Worm (Caenorhabditis elegans) whole organism, mixed stage, embryonic: ENCODE measurements around the gene set-26.
"Not testable (repeated sequence)": the region's sequence is repeated elsewhere in the genome, so short reads cannot be mapped to it uniquely, and the experiment has no call there.

Source experiments
- M03D4.4 ChIP-seq: sonication (generic microtip); optimal IDR thresholded peaks from 2 replicates; lab custom pipeline; 2017; ENCODE audit warnings: mild to moderate bottlenecking, missing genetic modification characterization, missing compliant biosample characterization
- blmp-1 ChIP-seq: fragments of 150-350 bp; optimal IDR thresholded peaks from 2 replicates; lab custom pipeline; 2014; ENCODE audit warnings: missing biosample characterization, missing genetic modification characterization
- ceh-39 ChIP-seq: fragments of 150-350 bp; optimal IDR thresholded peaks from 2 replicates; lab custom pipeline; 2014; ENCODE audit warnings: missing biosample characterization, missing genetic modification characterization
- ceh-43 ChIP-seq: fragments of 200-800 bp; sonication (Bioruptor generic); optimal IDR thresholded peaks from 2 replicates; lab custom pipeline; 2018; ENCODE audit warnings: mild to moderate bottlenecking, missing genetic modification characterization, moderate library complexity, missing compliant biosample characterization
- ceh-83 ChIP-seq: fragments of 200-800 bp; sonication (Bioruptor generic); optimal IDR thresholded peaks from 2 replicates; lab custom pipeline; 2018; ENCODE audit warnings: mild to moderate bottlenecking, missing genetic modification characterization, missing compliant biosample characterization
- ces-1 ChIP-seq: fragments of 150-350 bp; optimal IDR thresholded peaks from 2 replicates; lab custom pipeline; 2014; ENCODE audit warnings: missing biosample characterization, missing genetic modification reagents, missing genetic modification characterization
- cnd-1 ChIP-seq: fragments of 200-800 bp; sonication (Bioruptor generic); optimal IDR thresholded peaks from 2 replicates; lab custom pipeline; 2018; ENCODE audit warnings: mild to moderate bottlenecking, missing genetic modification characterization, missing compliant biosample characterization
- drap-1 ChIP-seq: fragments of 200-800 bp; sonication (Bioruptor generic); optimal IDR thresholded peaks from 3 replicates; lab custom pipeline; 2018; ENCODE audit warnings: mild to moderate bottlenecking, missing genetic modification characterization, missing compliant biosample characterization
- elt-1 ChIP-seq: sonication (generic microtip); optimal IDR thresholded peaks from 2 replicates; lab custom pipeline; 2017; ENCODE audit warnings: missing genetic modification characterization, mild to moderate bottlenecking, missing compliant biosample characterization, antibody characterized with exemption, moderate library complexity, borderline replicate concordance; ENCODE audit not compliant: insufficient read depth
- elt-3 ChIP-seq: fragments of 150-350 bp; optimal IDR thresholded peaks from 2 replicates; lab custom pipeline; 2014; ENCODE audit warnings: missing biosample characterization, missing genetic modification characterization
- flh-1 ChIP-seq: fragments of 200-800 bp; sonication (Bioruptor generic); optimal IDR thresholded peaks from 2 replicates; lab custom pipeline; 2018; ENCODE audit warnings: mild to moderate bottlenecking, missing genetic modification characterization, moderate library complexity, missing compliant biosample characterization
- hlh-1 ChIP-seq: fragments of 150-350 bp; optimal IDR thresholded peaks from 2 replicates; lab custom pipeline; 2014; ENCODE audit warnings: missing biosample characterization, missing genetic modification reagents, missing genetic modification characterization
- lin-13 ChIP-seq: fragments of 150-350 bp; optimal IDR thresholded peaks from 2 replicates; lab custom pipeline; 2014; ENCODE audit warnings: missing biosample characterization, missing genetic modification characterization
- lsy-2 ChIP-seq: fragments of 150-350 bp; optimal IDR thresholded peaks from 2 replicates; lab custom pipeline; 2014; ENCODE audit warnings: missing biosample characterization, missing genetic modification characterization
- mab-5 ChIP-seq: fragments of 150-350 bp; optimal IDR thresholded peaks from 2 replicates; lab custom pipeline; 2014; ENCODE audit warnings: missing biosample characterization, missing genetic modification characterization
- mep-1 ChIP-seq: fragments of 150-350 bp; optimal IDR thresholded peaks from 2 replicates; lab custom pipeline; 2017; ENCODE audit warnings: missing biosample characterization, missing genetic modification reagents, missing genetic modification characterization, inconsistent platforms
- mls-2 ChIP-seq: sonication (generic microtip); optimal IDR thresholded peaks from 2 replicates; lab custom pipeline; 2016; ENCODE audit warnings: mild to moderate bottlenecking, missing genetic modification characterization, moderate library complexity, missing compliant biosample characterization
- nhr-12 ChIP-seq: fragments of 150-350 bp; optimal IDR thresholded peaks from 2 replicates; lab custom pipeline; 2014; ENCODE audit warnings: missing biosample characterization, missing genetic modification characterization
- nhr-2 ChIP-seq: fragments of 150-350 bp; optimal IDR thresholded peaks from 2 replicates; lab custom pipeline; 2014; ENCODE audit warnings: missing biosample characterization, missing genetic modification characterization
- nhr-237 ChIP-seq: fragments of 150-350 bp; optimal IDR thresholded peaks from 2 replicates; lab custom pipeline; 2014; ENCODE audit warnings: missing biosample characterization, missing genetic modification characterization
- nhr-76 ChIP-seq: sonication (generic microtip); optimal IDR thresholded peaks from 2 replicates; lab custom pipeline; 2017; ENCODE audit warnings: missing biosample characterization, missing genetic modification characterization
- pha-4 ChIP-seq: fragments of 150-350 bp; optimal IDR thresholded peaks from 2 replicates; lab custom pipeline; 2018; ENCODE audit warnings: missing biosample characterization, missing genetic modification reagents, missing genetic modification characterization
- sem-2 ChIP-seq: fragments of 200-800 bp; sonication (Bioruptor generic); optimal IDR thresholded peaks from 2 replicates; lab custom pipeline; 2018; ENCODE audit warnings: mild to moderate bottlenecking, missing genetic modification characterization, missing compliant biosample characterization
- snpc-4 ChIP-seq: fragments of 150-350 bp; optimal IDR thresholded peaks from 2 replicates; lab custom pipeline; 2014; ENCODE audit warnings: missing biosample characterization, missing genetic modification characterization
- sptf-1 ChIP-seq: sonication (generic microtip); optimal IDR thresholded peaks from 2 replicates; lab custom pipeline; 2017; ENCODE audit warnings: mild to moderate bottlenecking, missing genetic modification characterization, moderate library complexity, missing compliant biosample characterization
- unc-120 ChIP-seq: sonication (generic microtip); optimal IDR thresholded peaks from 2 replicates; lab custom pipeline; 2017; ENCODE audit warnings: missing genetic modification characterization, missing compliant biosample characterization; ENCODE audit not compliant: poor library complexity, severe bottlenecking
- unc-39 ChIP-seq: fragments of 150-350 bp; optimal IDR thresholded peaks from 2 replicates; lab custom pipeline; 2014; ENCODE audit warnings: missing biosample characterization, missing genetic modification characterization
- unc-62 ChIP-seq: fragments of 150-350 bp; optimal IDR thresholded peaks from 2 replicates; lab custom pipeline; 2014; ENCODE audit warnings: missing biosample characterization, missing genetic modification reagents, missing genetic modification characterization

set-26 gene

ce11 chrIV:16627676-16628075 is 28.0 kb downstream of the set-26 start, which contains the start of gene fipr-28:
Gene fipr-28, plus strand, starts transcription at chrIV:16627976.
- no peak for TF ChIP-seq elt-3 (tag; lab: Kevin White, UChicago)
- no peak for TF ChIP-seq flh-1

ce11 chrIV:16625909-16626308 is 29.8 kb downstream of the set-26 start, which contains the start of gene fip-7:
Gene fip-7, plus strand, starts transcription at chrIV:16626209.
- TF ChIP-seq ces-1 (GFP tag; lab: Kevin White, UChicago); pha-4 (tag; lab: Kevin White, UChicago); M03D4.4 (tag; lab: Kevin White, UChicago): not testable (repeated sequence)

DNA sequence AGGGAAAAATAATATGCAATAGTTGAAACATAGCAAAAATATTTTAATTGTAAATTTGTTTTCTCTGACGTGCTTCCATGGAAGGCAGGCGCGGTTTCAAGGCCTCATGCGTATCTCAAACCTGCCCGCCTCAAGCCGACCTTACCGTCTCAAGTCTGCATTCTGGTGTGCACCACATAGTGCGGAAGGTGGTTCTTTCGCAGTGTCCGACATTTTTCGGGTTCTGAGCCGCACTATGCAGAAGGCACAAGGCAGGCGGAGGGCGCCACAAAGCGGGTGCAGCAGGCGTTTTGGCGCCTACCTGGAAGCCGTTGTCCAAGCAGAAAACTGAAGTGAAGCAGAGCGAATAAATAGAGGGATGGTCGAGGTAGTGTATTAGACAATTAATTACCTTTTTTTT is 33.2 kb downstream of the set-26 start:
- no peak for TF ChIP-seq unc-62 (GFP tag; lab: Kevin White, UChicago)
- TF ChIP-seq snpc-4 (tag; lab: Kevin White, UChicago), result no peak
- no peak for TF ChIP-seq mls-2 (tag; lab: Kevin White, UChicago)
- TF ChIP-seq nhr-12, result no peak
- TF ChIP-seq mep-1 (tag; lab: Kevin White, UChicago), result no peak
- TF ChIP-seq hlh-1 (tag; lab: Kevin White, UChicago), result no peak
- no peak for TF ChIP-seq nhr-76 (tag; lab: Kevin White, UChicago)
- no peak for TF ChIP-seq pha-4 (tag; lab: Kevin White, UChicago)
- no peak for TF ChIP-seq nhr-237

- no peak for TF ChIP-seq snpc-4 (tag; lab: Kevin White, UChicago)
- no peak for TF ChIP-seq ceh-43 (GFP tag; lab: Kevin White, UChicago)
- TF ChIP-seq ceh-39 (tag; lab: Kevin White, UChicago), result no peak
- TF ChIP-seq lsy-2, result no peak
- TF ChIP-seq ceh-83, result no peak
- TF ChIP-seq elt-1 (tag; lab: Kevin White, UChicago), result no peak
- TF ChIP-seq nhr-12, result no peak
- TF ChIP-seq blmp-1 (tag; lab: Kevin White, UChicago), result no peak
- TF ChIP-seq mab-5 (tag; lab: Kevin White, UChicago), result no peak
- TF ChIP-seq nhr-2 (tag; lab: Kevin White, UChicago), result no peak
- no peak for TF ChIP-seq unc-120
- TF ChIP-seq sem-2 (GFP tag; lab: Kevin White, UChicago), result no peak
- no peak for TF ChIP-seq drap-1
- TF ChIP-seq nhr-76 (tag; lab: Kevin White, UChicago), result no peak
- TF ChIP-seq, all 35 proteins: peak for 0
These were observed 53.0 kb downstream of the set-26 start, which contains the start of gene col-137 for ce11 chrIV:16602676-16603075. Gene col-137, minus strand, starts transcription at chrIV:16602776.

ce11 chrIV:16601599-16601998 is 54.1 kb downstream of the set-26 start:
- no peak for TF ChIP-seq cnd-1 (tag; lab: Kevin White, UChicago)
- TF ChIP-seq drap-1, result no peak
- TF ChIP-seq nhr-2 (tag; lab: Kevin White, UChicago), result no peak
- TF ChIP-seq ceh-43 (GFP tag; lab: Kevin White, UChicago), result no peak
- no peak for TF ChIP-seq sptf-1 (tag; lab: Kevin White, UChicago)
- TF ChIP-seq nhr-76 (tag; lab: Kevin White, UChicago), result no peak
- TF ChIP-seq elt-3 (tag; lab: Kevin White, UChicago), result no peak
- TF ChIP-seq lsy-2, result no peak
- no peak for TF ChIP-seq unc-120
- TF ChIP-seq lin-13 (tag; lab: Kevin White, UChicago), result no peak
- TF ChIP-seq sem-2 (GFP tag; lab: Kevin White, UChicago), result no peak
- no peak for TF ChIP-seq unc-39 (tag; lab: Kevin White, UChicago)
